Fruit fly (Drosophila melanogaster): ENCODE data around the gene kar.

DNA sequence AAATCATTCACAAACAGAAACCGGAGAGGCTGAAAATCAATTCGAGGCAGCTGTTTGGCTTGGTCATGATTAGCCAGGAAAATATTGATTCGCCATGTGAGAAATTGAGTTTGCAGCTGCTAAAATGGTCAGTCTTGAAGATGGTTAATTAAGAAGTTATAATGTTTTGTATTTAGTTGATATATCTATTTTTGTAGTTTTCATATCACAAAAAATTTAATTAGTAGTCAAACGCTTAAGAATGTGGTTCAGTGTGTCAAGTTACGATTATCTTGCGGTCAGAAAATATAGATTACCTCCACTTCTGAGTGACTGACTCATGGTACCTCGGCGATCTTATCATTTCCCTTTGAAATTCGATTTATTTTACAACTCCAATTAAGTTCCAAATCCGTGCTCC is 42.2 kb downstream of the kar start:
- TF ChIP-seq EcR (GFP tag; optimal IDR thresholded peaks at IDR 0.05) (no peak), psq (optimal IDR thresholded peaks at IDR 0.05) (no peak), pan (optimal IDR thresholded peaks at IDR 0.05) (no peak), usp (GFP tag; optimal IDR thresholded peaks at IDR 0.05) (no peak)
